Worm (Caenorhabditis elegans) whole organism, L2 larva: ENCODE measurements around the gene sym-4.

Experiments
- C34F6.9 ChIP-seq: fragments of 150-350 bp; optimal IDR thresholded peaks from 2 replicates; lab custom pipeline; 2014; ENCODE audit warnings: missing biosample characterization, missing genetic modification characterization
- R02D3.7 ChIP-seq: fragments of 150-350 bp; optimal IDR thresholded peaks from 2 replicates; lab custom pipeline; 2014; ENCODE audit warnings: missing biosample characterization, missing genetic modification characterization
- Y55F3AM.14 ChIP-seq: fragments of 200-800 bp; sonication (Bioruptor generic); optimal IDR thresholded peaks from 2 replicates; lab custom pipeline; 2018; ENCODE audit warnings: mild to moderate bottlenecking, missing genetic modification characterization, missing compliant biosample characterization
- ZK546.5 ChIP-seq: sonication (generic microtip); optimal IDR thresholded peaks from 2 replicates; lab custom pipeline; 2017; ENCODE audit warnings: missing biosample characterization, missing genetic modification characterization
- alr-1 ChIP-seq: fragments of 150-350 bp; optimal IDR thresholded peaks from 2 replicates; lab custom pipeline; 2014; ENCODE audit warnings: missing biosample characterization, missing genetic modification characterization
- aly-2 ChIP-seq: fragments of 150-350 bp; optimal IDR thresholded peaks from 2 replicates; lab custom pipeline; 2014; ENCODE audit warnings: missing biosample characterization, missing genetic modification characterization
- blmp-1 ChIP-seq: sonication (generic microtip); optimal IDR thresholded peaks from 2 replicates; lab custom pipeline; 2017; ENCODE audit warnings: missing genetic modification characterization, mild to moderate bottlenecking, missing compliant biosample characterization, antibody characterized with exemption, moderate library complexity; ENCODE audit not compliant: insufficient read depth
- ceh-16 ChIP-seq: fragments of 150-350 bp; optimal IDR thresholded peaks from 2 replicates; lab custom pipeline; 2014; ENCODE audit warnings: missing biosample characterization, missing genetic modification characterization
- crh-2 ChIP-seq: sonication (generic microtip); optimal IDR thresholded peaks from 2 replicates; lab custom pipeline; 2017; ENCODE audit warnings: missing biosample characterization, missing genetic modification characterization
- dmd-4 ChIP-seq: sonication (generic microtip); optimal IDR thresholded peaks from 2 replicates; lab custom pipeline; 2017; ENCODE audit warnings: missing biosample characterization, missing genetic modification characterization
- egl-27 ChIP-seq: sonication (generic microtip); optimal IDR thresholded peaks from 3 replicates; lab custom pipeline; 2017; ENCODE audit warnings: missing biosample characterization, missing genetic modification reagents, missing genetic modification characterization
- elt-1 ChIP-seq: fragments of 150-350 bp; optimal IDR thresholded peaks from 2 replicates; lab custom pipeline; 2014; ENCODE audit warnings: missing biosample characterization, missing genetic modification characterization
- elt-3 ChIP-seq: sonication (generic microtip); optimal IDR thresholded peaks from 2 replicates; lab custom pipeline; 2017; ENCODE audit warnings: missing biosample characterization, missing genetic modification characterization
- fos-1 ChIP-seq: fragments of 150-350 bp; optimal IDR thresholded peaks from 2 replicates; lab custom pipeline; 2014; ENCODE audit warnings: missing biosample characterization, missing genetic modification characterization
- gmeb-1 ChIP-seq: fragments of 150-350 bp; optimal IDR thresholded peaks from 2 replicates; lab custom pipeline; 2014; ENCODE audit warnings: missing biosample characterization, missing genetic modification characterization
- lin-11 ChIP-seq: fragments of 150-350 bp; sonication (generic microtip); optimal IDR thresholded peaks from 2 replicates; lab custom pipeline; 2014; ENCODE audit warnings: missing biosample characterization, missing genetic modification characterization, inconsistent platforms, mixed read lengths
- lin-13 ChIP-seq: fragments of 150-350 bp; optimal IDR thresholded peaks from 2 replicates; lab custom pipeline; 2014; ENCODE audit warnings: missing biosample characterization, missing genetic modification reagents, missing genetic modification characterization
- lin-39 ChIP-seq: fragments of 150-350 bp; optimal IDR thresholded peaks from 2 replicates; lab custom pipeline; 2014; ENCODE audit warnings: missing biosample characterization, missing genetic modification reagents, missing genetic modification characterization
- mbf-1 ChIP-seq: sonication (generic microtip); optimal IDR thresholded peaks from 2 replicates; lab custom pipeline; 2017; ENCODE audit warnings: missing biosample characterization, missing genetic modification characterization
- nhr-10 ChIP-seq: sonication (generic microtip); optimal IDR thresholded peaks from 2 replicates; lab custom pipeline; 2017; ENCODE audit warnings: missing biosample characterization, missing genetic modification characterization
- nhr-11 ChIP-seq: fragments of 150-350 bp; optimal IDR thresholded peaks from 2 replicates; lab custom pipeline; 2014; ENCODE audit warnings: missing biosample characterization, missing genetic modification characterization
- nhr-129 ChIP-seq: fragments of 150-350 bp; optimal IDR thresholded peaks from 2 replicates; lab custom pipeline; 2014; ENCODE audit warnings: missing biosample characterization, missing genetic modification characterization
- nhr-21 ChIP-seq: fragments of 150-350 bp; optimal IDR thresholded peaks from 2 replicates; lab custom pipeline; 2014; ENCODE audit warnings: missing biosample characterization, missing genetic modification characterization
- nhr-25 ChIP-seq: fragments of 150-350 bp; sonication (generic microtip); optimal IDR thresholded peaks from 3 replicates; lab custom pipeline; 2014; ENCODE audit warnings: missing biosample characterization, missing genetic modification characterization
- nhr-6 ChIP-seq: fragments of 150-350 bp; optimal IDR thresholded peaks from 2 replicates; lab custom pipeline; 2014; ENCODE audit warnings: missing biosample characterization, missing genetic modification characterization
- peb-1 ChIP-seq: fragments of 150-350 bp; optimal IDR thresholded peaks from 2 replicates; lab custom pipeline; 2014; ENCODE audit warnings: missing biosample characterization, missing genetic modification characterization
- sem-4 ChIP-seq: fragments of 150-350 bp; optimal IDR thresholded peaks from 2 replicates; lab custom pipeline; 2014; ENCODE audit warnings: missing biosample characterization, missing genetic modification reagents, missing genetic modification characterization
- sma-3 ChIP-seq: sonication (generic microtip); optimal IDR thresholded peaks from 2 replicates; lab custom pipeline; 2016; ENCODE audit warnings: missing genetic modification reagents, missing genetic modification characterization, missing compliant biosample characterization
- sma-9 ChIP-seq, 2 experiments: fragments of 150-350 bp in 1 of 2; sonication (generic microtip) in 1 of 2; optimal IDR thresholded peaks; 2 replicates each; lab custom pipeline; 2014 to 2016; ENCODE audit warnings: missing genetic modification characterization in 2 of 2, mild to moderate bottlenecking in 1 of 2, missing biosample characterization in 1 of 2, missing compliant biosample characterization in 1 of 2, missing genetic modification reagents in 1 of 2, moderate library complexity in 1 of 2
- snpc-4 ChIP-seq: fragments of 150-350 bp; optimal IDR thresholded peaks from 2 replicates; lab custom pipeline; 2014; ENCODE audit warnings: missing biosample characterization, missing genetic modification characterization
- unc-55 ChIP-seq: fragments of 150-350 bp; sonication (generic microtip); optimal IDR thresholded peaks from 3 replicates; lab custom pipeline; 2014; ENCODE audit warnings: missing biosample characterization, missing genetic modification reagents, missing genetic modification characterization
- zag-1 ChIP-seq: fragments of 150-350 bp; optimal IDR thresholded peaks from 2 replicates; lab custom pipeline; 2014; ENCODE audit warnings: missing biosample characterization, missing genetic modification characterization
- ztf-1 ChIP-seq: fragments of 200-800 bp; sonication (Bioruptor generic); conservative IDR thresholded peaks from 2 replicates; pipeline ENCODE4 v1.3.6; 2022; ENCODE audit warnings: missing genetic modification characterization, missing compliant biosample characterization
- ztf-4 ChIP-seq: fragments of 150-350 bp; optimal IDR thresholded peaks from 2 replicates; lab custom pipeline; 2014; ENCODE audit warnings: missing biosample characterization, missing genetic modification characterization

The sym-4 gene

DNA sequence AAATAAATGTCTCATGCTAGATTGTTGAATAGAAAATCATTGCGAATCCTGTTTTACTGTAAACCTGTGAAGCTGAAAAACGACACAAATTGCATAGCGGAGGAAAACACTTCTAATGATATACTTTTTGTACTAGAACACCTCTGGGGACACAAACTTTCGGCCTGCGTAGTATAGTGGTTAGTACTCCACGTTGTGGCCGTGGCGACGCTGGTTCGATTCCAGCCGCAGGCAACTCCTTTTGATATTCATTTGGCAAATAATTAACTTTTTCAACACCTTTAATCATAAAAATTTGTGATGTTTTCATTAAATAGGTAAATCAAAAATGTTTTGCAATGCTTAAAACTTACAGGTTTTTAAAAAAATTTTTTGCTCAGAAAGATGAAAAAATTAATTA is 34.5 kb downstream of the sym-4 start:
- TF ChIP-seq peb-1 (tag; lab: Kevin White, UChicago) = no peak
- TF ChIP-seq lin-13 (GFP tag; lab: Kevin White, UChicago) = peak; percentile 7
- TF ChIP-seq sma-3 (GFP tag; lab: Kevin White, UChicago) = peak; percentile 2

DNA sequence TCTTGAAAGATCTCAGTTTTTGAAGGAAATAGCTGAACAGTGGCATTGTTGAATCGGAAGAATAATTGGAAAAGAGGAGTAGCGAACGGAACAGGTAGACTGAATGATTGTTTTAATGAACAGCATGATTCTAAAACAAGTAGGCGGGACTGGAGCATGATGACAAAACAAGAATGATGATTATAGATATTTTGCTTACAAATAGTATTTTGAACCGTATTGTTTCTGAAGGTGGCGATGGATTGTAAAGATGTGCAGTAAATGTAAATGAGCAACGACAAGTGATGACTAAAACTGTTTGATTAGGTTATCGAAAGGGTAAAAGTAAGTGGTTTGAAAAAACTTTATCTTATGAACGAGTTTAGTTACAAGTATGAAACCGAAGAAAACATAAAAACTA is 35.2 kb downstream of the sym-4 start, which contains the start of gene F28H6.8:
Gene F28H6.8, minus strand, starts transcription at position 101 of the 400 bp plus-strand sequence.
- TF ChIP-seq sem-4 (tag; lab: Kevin White, UChicago) (no peak), ztf-1 (GFP tag; lab: Robert Waterston, UW) (no peak), C34F6.9 (tag; lab: Kevin White, UChicago) (no peak), nhr-11 (tag; lab: Kevin White, UChicago) (no peak), nhr-21 (tag; lab: Kevin White, UChicago) (no peak)

DNA sequence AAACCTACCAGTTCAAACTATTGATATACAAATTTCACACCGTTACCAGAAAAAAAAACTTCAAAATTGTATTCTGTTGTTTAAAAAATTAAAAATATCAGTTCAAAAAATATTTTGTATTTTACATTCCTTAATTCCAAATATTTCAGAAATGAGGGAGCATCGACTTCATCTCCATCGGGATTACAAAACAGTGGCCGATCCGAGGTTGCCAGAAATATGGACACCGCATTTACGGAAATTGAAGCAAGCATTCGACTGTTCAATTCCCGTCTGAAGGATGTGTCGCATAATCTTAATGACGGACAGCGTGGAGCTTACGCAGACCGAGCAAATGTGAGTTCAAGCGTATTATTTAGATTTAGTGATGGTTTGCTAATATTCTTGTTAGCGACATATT is 36.7 kb downstream of the sym-4 start:
- TF ChIP-seq lin-39 (tag; lab: Kevin White, UChicago) (no peak), crh-2 (tag; lab: Kevin White, UChicago) (no peak), nhr-11 (tag; lab: Kevin White, UChicago) (no peak), nhr-6 (no peak), Y55F3AM.14 (GFP tag; lab: Kevin White, UChicago) (no peak), ceh-16 (no peak), snpc-4 (tag; lab: Kevin White, UChicago) (no peak)

- TF ChIP-seq nhr-10 (no peak), C34F6.9 (tag; lab: Kevin White, UChicago) (no peak), sma-3 (GFP tag; lab: Kevin White, UChicago) (no peak), aly-2 (tag; lab: Kevin White, UChicago) (no peak), mbf-1 (tag; lab: Kevin White, UChicago) (no peak), ZK546.5 (tag; lab: Kevin White, UChicago) (no peak), zag-1 (tag; lab: Kevin White, UChicago) (no peak), nhr-129 (tag; lab: Kevin White, UChicago) (no peak), ztf-4 (tag; lab: Kevin White, UChicago) (no peak), lin-39 (tag; lab: Kevin White, UChicago) (no peak), dmd-4 (no peak), elt-1 (no peak)
Measured at ce11 chrX:14131476-14131875, 37.9 kb downstream of the sym-4 start.

DNA sequence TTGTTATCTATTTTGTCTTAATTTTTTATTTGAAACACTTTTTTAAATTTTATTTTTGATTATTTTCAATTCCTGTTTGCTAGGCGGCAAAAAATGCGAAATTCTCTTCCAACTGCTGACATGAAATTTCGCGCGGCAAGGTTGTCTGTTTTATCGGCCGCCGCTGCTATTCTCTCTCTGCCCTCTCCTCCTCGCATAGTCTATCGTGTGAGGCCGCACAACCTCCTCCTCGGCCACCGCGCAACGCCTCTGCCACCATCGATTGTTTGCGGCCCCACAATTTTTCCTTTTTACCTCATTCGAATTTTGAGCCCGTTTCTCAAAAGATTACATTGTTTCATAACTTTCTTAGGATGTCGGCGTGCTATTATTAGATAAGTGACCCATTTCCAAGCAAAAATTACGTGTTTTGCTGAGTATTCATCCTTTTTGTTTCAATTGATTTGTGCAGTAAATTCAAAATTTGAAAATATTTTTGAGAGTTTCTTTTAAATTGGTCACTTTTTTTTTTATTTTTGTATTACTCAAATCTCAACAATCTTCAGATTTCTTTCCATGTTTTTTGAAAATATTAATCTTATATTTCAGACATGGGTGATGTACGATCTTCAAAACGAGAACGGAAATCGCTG is 42.0 kb downstream of the sym-4 start, which contains the start of gene F28H6.4:
Gene F28H6.4, plus strand, starts transcription at position 582 of the 632 bp plus-strand sequence.
- no peak for TF ChIP-seq alr-1 (tag; lab: Kevin White, UChicago)
- TF ChIP-seq elt-1 = no peak
- no peak for TF ChIP-seq lin-11
- TF ChIP-seq R02D3.7 (tag; lab: Kevin White, UChicago) = no peak
- no peak for TF ChIP-seq nhr-25 (tag; lab: Kevin White, UChicago)
- TF ChIP-seq crh-2 (tag; lab: Kevin White, UChicago) = no peak
- peak; percentile 47 for TF ChIP-seq unc-55
- TF ChIP-seq C34F6.9 (tag; lab: Kevin White, UChicago) = no peak
- peak; percentile 17 for TF ChIP-seq fos-1 (tag; lab: Kevin White, UChicago)
- TF ChIP-seq, all 48 proteins: peak for 2

DNA sequence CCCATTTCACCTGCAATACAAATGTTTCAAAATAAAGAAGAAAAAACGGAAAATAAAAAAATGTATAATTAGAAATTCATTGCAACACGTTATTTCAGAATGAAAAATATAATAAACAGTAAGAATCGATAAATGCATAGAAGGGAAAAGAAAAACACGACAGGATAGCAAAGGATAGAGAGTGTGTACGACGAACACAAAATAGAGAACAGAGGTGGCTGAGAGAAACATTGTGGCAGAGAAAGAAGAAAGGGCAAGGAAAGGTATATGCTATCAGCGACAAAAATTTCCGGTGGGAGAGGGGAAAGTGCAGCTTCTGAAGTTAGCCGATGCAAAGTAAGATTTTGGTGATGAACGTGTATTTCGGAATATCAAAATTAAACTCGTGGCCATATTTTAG is 43.5 kb downstream of the sym-4 start, which contains the start of gene F28H6.6:
Gene F28H6.6, minus strand, starts transcription at position 10 of the 400 bp plus-strand sequence.
- TF ChIP-seq aly-2 (tag; lab: Kevin White, UChicago) (no peak), blmp-1 (tag; lab: Kevin White, UChicago) (no peak), sma-9 (GFP tag; optimal IDR thresholded peaks at IDR 0.05; lab: Kevin White, UChicago) (no peak), sma-9 (tag; optimal IDR thresholded peaks at IDR 0.05; lab: Kevin White, UChicago) (no peak), dmd-4 (no peak), sma-3 (GFP tag; lab: Kevin White, UChicago) (no peak), R02D3.7 (tag; lab: Kevin White, UChicago) (no peak), elt-3 (tag; lab: Kevin White, UChicago) (no peak), C34F6.9 (tag; lab: Kevin White, UChicago) (no peak), gmeb-1 (tag; lab: Kevin White, UChicago) (no peak), peb-1 (tag; lab: Kevin White, UChicago) (no peak), nhr-129 (tag; lab: Kevin White, UChicago) (no peak), zag-1 (tag; lab: Kevin White, UChicago) (no peak), egl-27 (tag; lab: Kevin White, UChicago) (no peak)
